Fruit fly (Drosophila melanogaster): ENCODE measurements around the gene BBS8.

The BBS8 gene

dm6 chr2L:421119-421821 lies 1.4 kb upstream of the BBS8 start, which contains the start of the genes CG11885 and CG13692 (continued):
- TF ChIP-seq CG8290 (GFP tag; optimal IDR thresholded peaks at IDR 0.05) (peak; percentile 93), CG8290 (tag; optimal IDR thresholded peaks at IDR 0.05) (peak in 1 of 2 experiments; percentile 88), HLH4C (GFP tag; IDR thresholded peaks at IDR 0.05; ENCODE audit: partially characterized antibody) (peak; percentile 97), eyg (GFP tag; optimal IDR thresholded peaks at IDR 0.05) (no peak), CG9437 (GFP tag; optimal IDR thresholded peaks at IDR 0.05) (peak; percentile 61), sima (GFP tag; optimal IDR thresholded peaks at IDR 0.05) (no peak), row (GFP tag; IDR thresholded peaks at IDR 0.05) (peak; percentile 62), bigmax (GFP tag; optimal IDR thresholded peaks at IDR 0.05) (peak; percentile 31), Rfx (GFP tag; IDR thresholded peaks at IDR 0.05) (peak; percentile 74), CG34376 (GFP tag; optimal IDR thresholded peaks at IDR 0.05) (peak; percentile 17), CG9609 (GFP tag; optimal IDR thresholded peaks at IDR 0.05) (peak; percentile 0), HmgD (GFP tag; optimal IDR thresholded peaks at IDR 0.05) (peak; percentile 86), CG17328 (GFP tag; IDR thresholded peaks at IDR 0.05) (0 out of 2 replicates have a peak, but pooled peaks have one; percentile 15), B-H1 (GFP tag; IDR thresholded peaks at IDR 0.05) (no peak), CG14050 (GFP tag; IDR thresholded peaks at IDR 0.05) (no peak), Med (GFP tag) (peak; percentile 88), pum (GFP tag; optimal IDR thresholded peaks at IDR 0.05) (peak; percentile 4), CG8281 (tag; optimal IDR thresholded peaks at IDR 0.05) (peak; percentile 76), CG6654 (GFP tag; optimal IDR thresholded peaks at IDR 0.05) (no peak), inv (GFP tag; IDR thresholded peaks at IDR 0.05; ENCODE audit: partially characterized antibody) (peak; percentile 95), chinmo (GFP tag; IDR thresholded peaks at IDR 0.05; ENCODE audit: partially characterized antibody) (peak; percentile 99), corto (GFP tag; optimal IDR thresholded peaks at IDR 0.05) (peak; percentile 6), C15 (GFP tag; IDR thresholded peaks at IDR 0.05) (no peak), NfI (GFP tag; optimal IDR thresholded peaks at IDR 0.05) (peak; percentile 67), fu2 (GFP tag; optimal IDR thresholded peaks at IDR 0.05) (peak; percentile 12), Nf-YB (GFP tag; optimal IDR thresholded peaks at IDR 0.05) (peak; percentile 17), CG17186 (GFP tag; optimal IDR thresholded peaks at IDR 0.05) (peak; percentile 85), sd (tag; optimal IDR thresholded peaks at IDR 0.05) (peak; percentile 74), bsh (GFP tag; optimal IDR thresholded peaks at IDR 0.05) (peak in 1 of 2 experiments; percentile 25), Oaz (GFP tag; IDR thresholded peaks at IDR 0.05) (no peak), CG32532 (GFP tag; IDR thresholded peaks at IDR 0.05) (peak; percentile 39; the same call in 1 of the 2 replicates), zen (tag; optimal IDR thresholded peaks at IDR 0.05) (peak; percentile 74), vnd (GFP tag; IDR thresholded peaks at IDR 0.05; ENCODE audit: partially characterized antibody) (peak; percentile 93), ken (GFP tag; IDR thresholded peaks at IDR 0.05) (peak; percentile 51; the same call in 2 of the 3 replicates), Deaf1 (tag; optimal IDR thresholded peaks at IDR 0.05) (peak; percentile 65), Lhr (GFP tag; optimal IDR thresholded peaks at IDR 0.05) (peak; percentile 70), CG31365 (tag; optimal IDR thresholded peaks at IDR 0.05) (peak; percentile 4), CG10543 (GFP tag; optimal IDR thresholded peaks at IDR 0.05) (no peak), Ada2b (GFP tag; IDR thresholded peaks at IDR 0.05) (no peak), lbe (GFP tag; optimal IDR thresholded peaks at IDR 0.05) (peak; percentile 38), CG17568 (GFP tag; optimal IDR thresholded peaks at IDR 0.05) (peak; percentile 37), CG15269 (tag; optimal IDR thresholded peaks at IDR 0.05) (peak; percentile 33), h (optimal IDR thresholded peaks at IDR 0.05) (no peak), Hsf (GFP tag; optimal IDR thresholded peaks at IDR 0.05) (peak; percentile 8), Bteb2 (GFP tag; optimal IDR thresholded peaks at IDR 0.05) (peak; percentile 10), hbn (GFP tag; IDR thresholded peaks at IDR 0.05; ENCODE audit: partially characterized antibody) (peak; percentile 99), CG30403 (GFP tag; optimal IDR thresholded peaks at IDR 0.05) (peak; percentile 33), CG7372 (GFP tag; IDR thresholded peaks at IDR 0.05) (0 out of 2 replicates have a peak, but pooled peaks have one; percentile 21), jing (GFP tag; optimal IDR thresholded peaks at IDR 0.05) (no peak)
